Worm (Caenorhabditis elegans) whole organism, L4 larva: ENCODE measurements around the gene spe-41.

Experiments
- D1046.2 ChIP-seq: fragments of 200-800 bp; sonication (Bioruptor generic); IDR thresholded peaks from 2 replicates; pipeline ENCODE4 v1.3.6; 2022; ENCODE audit warnings: missing genetic modification characterization, missing compliant biosample characterization
- F26F4.8 ChIP-seq: fragments of 200-800 bp; sonication (Bioruptor generic); conservative IDR thresholded peaks from 2 replicates; pipeline ENCODE4 v1.3.6; 2022; ENCODE audit warnings: missing genetic modification characterization, missing compliant biosample characterization
- T26A8.4 ChIP-seq: fragments of 200-800 bp; sonication (Bioruptor generic); IDR thresholded peaks from 2 replicates; pipeline ENCODE4 v1.3.6; 2022; ENCODE audit warnings: missing genetic modification characterization, missing compliant biosample characterization
- aha-1 ChIP-seq: fragments of 150-350 bp; peaks from one replicate; lab custom pipeline; 2014; ENCODE audit warnings: missing biosample characterization, missing genetic modification characterization
- arid-1 ChIP-seq: fragments of 200-800 bp; sonication (Bioruptor generic); conservative IDR thresholded peaks from 2 replicates; pipeline ENCODE4 v1.3.6; 2022; ENCODE audit warnings: missing genetic modification reagents, missing genetic modification characterization, missing compliant biosample characterization
- attf-4 ChIP-seq: sonication (generic microtip); optimal IDR thresholded peaks from 3 replicates; lab custom pipeline; 2017; ENCODE audit warnings: missing biosample characterization, missing genetic modification characterization
- ceh-32 ChIP-seq: sonication (generic microtip); optimal IDR thresholded peaks from 2 replicates; lab custom pipeline; 2016; ENCODE audit warnings: mild to moderate bottlenecking, missing genetic modification characterization, missing compliant biosample characterization; ENCODE audit not compliant: poor library complexity
- ceh-44 ChIP-seq: fragments of 200-800 bp; sonication (Bioruptor generic); IDR thresholded peaks from 2 replicates; pipeline ENCODE4 v1.3.6; 2022; ENCODE audit warnings: missing genetic modification reagents, missing genetic modification characterization, missing compliant biosample characterization
- fkh-10 ChIP-seq: fragments of 150-350 bp; optimal IDR thresholded peaks from 2 replicates; lab custom pipeline; 2014; ENCODE audit warnings: missing biosample characterization, missing genetic modification reagents, missing genetic modification characterization
- gei-8 ChIP-seq: fragments of 200-800 bp; sonication (Bioruptor generic); optimal IDR thresholded peaks from 2 replicates; lab custom pipeline; 2018; ENCODE audit warnings: mild to moderate bottlenecking, missing genetic modification characterization, missing compliant biosample characterization
- lim-7 ChIP-seq: fragments of 200-800 bp; sonication (Bioruptor generic); IDR thresholded peaks from 2 replicates; pipeline ENCODE4 v1.3.6; 2022; ENCODE audit warnings: missing genetic modification characterization, missing compliant biosample characterization
- lin-1 ChIP-seq: fragments of 200-800 bp; sonication (Bioruptor generic); IDR thresholded peaks from 2 replicates; pipeline ENCODE4 v1.3.6; 2022; ENCODE audit warnings: missing genetic modification reagents, missing genetic modification characterization, missing compliant biosample characterization
- lin-15B ChIP-seq: fragments of 150-350 bp; sonication (generic microtip); optimal IDR thresholded peaks from 3 replicates; lab custom pipeline; 2014; ENCODE audit warnings: missing biosample characterization, missing genetic modification characterization
- madf-5 ChIP-seq, 2 experiments: fragments of 200-800 bp; sonication (Bioruptor generic); IDR thresholded peaks; 2 replicates each; pipeline ENCODE4 v1.3.6; 2022; ENCODE audit warnings: missing compliant biosample characterization in 2 of 2, missing genetic modification characterization in 2 of 2
- madf-9 ChIP-seq: fragments of 200-800 bp; sonication (Bioruptor generic); conservative IDR thresholded peaks from 2 replicates; pipeline ENCODE4 v1.3.6; 2022; ENCODE audit warnings: missing genetic modification reagents, missing genetic modification characterization, missing compliant biosample characterization
- mdl-1 ChIP-seq, 2 experiments: fragments of 150-350 bp in 1 of 2; sonication (generic microtip) in 1 of 2; optimal IDR thresholded peaks; 2 replicates each; lab custom pipeline; 2014 to 2017; ENCODE audit warnings: missing biosample characterization in 2 of 2, missing genetic modification characterization in 2 of 2
- mep-1 ChIP-seq: fragments of 150-350 bp; sonication (generic microtip); optimal IDR thresholded peaks from 3 replicates; lab custom pipeline; 2014; ENCODE audit warnings: missing biosample characterization, missing genetic modification characterization
- mes-2 ChIP-seq: sonication (generic microtip); optimal IDR thresholded peaks from 2 replicates; lab custom pipeline; 2016; ENCODE audit warnings: missing genotype, mild to moderate bottlenecking, missing genetic modification characterization, missing compliant biosample characterization; ENCODE audit not compliant: poor library complexity, severe bottlenecking
- mxl-2 ChIP-seq: fragments of 200-800 bp; sonication (Bioruptor generic); conservative IDR thresholded peaks from 2 replicates; pipeline ENCODE4 v1.3.6; 2022; ENCODE audit warnings: missing genetic modification reagents, missing genetic modification characterization, missing compliant biosample characterization
- nhr-11 ChIP-seq: fragments of 150-350 bp; optimal IDR thresholded peaks from 2 replicates; lab custom pipeline; 2014; ENCODE audit warnings: missing biosample characterization, missing genetic modification characterization
- nhr-111 ChIP-seq: fragments of 200-800 bp; sonication (Bioruptor generic); optimal IDR thresholded peaks from 2 replicates; lab custom pipeline; 2018; ENCODE audit warnings: mild to moderate bottlenecking, missing genetic modification characterization, missing compliant biosample characterization
- nhr-28 ChIP-seq: fragments of 150-350 bp; optimal IDR thresholded peaks from 2 replicates; lab custom pipeline; 2014; ENCODE audit warnings: missing biosample characterization, missing genetic modification characterization
- nhr-41 ChIP-seq: fragments of 200-800 bp; sonication (Bioruptor generic); IDR thresholded peaks from 2 replicates; pipeline ENCODE4 v1.3.6; 2022; ENCODE audit warnings: missing genetic modification reagents, missing genetic modification characterization, missing compliant biosample characterization
- nhr-48 ChIP-seq: sonication (generic microtip); optimal IDR thresholded peaks from 2 replicates; lab custom pipeline; 2016; ENCODE audit warnings: mild to moderate bottlenecking, missing genetic modification characterization, missing compliant biosample characterization
- pha-4 ChIP-seq, 2 experiments: fragments of 150-350 bp in 1 of 2; fragments of 200-800 bp in 1 of 2; sonication (Bioruptor generic) in 1 of 2; IDR thresholded peaks in 1 of 2; optimal IDR thresholded peaks in 1 of 2; 2 replicates each; pipeline versions ENCODE4 v1.3.6 to Lab custom; 2014 to 2022; ENCODE audit warnings: missing genetic modification characterization in 2 of 2, missing genetic modification reagents in 2 of 2, missing biosample characterization in 1 of 2, missing compliant biosample characterization in 1 of 2
- sdz-12 ChIP-seq: fragments of 200-800 bp; sonication (Bioruptor generic); optimal IDR thresholded peaks from 2 replicates; lab custom pipeline; 2018; ENCODE audit warnings: mild to moderate bottlenecking, missing genetic modification characterization, missing compliant biosample characterization
- set-16 ChIP-seq: fragments of 200-800 bp; sonication (Bioruptor generic); IDR thresholded peaks from 2 replicates; pipeline ENCODE4 v1.3.6; 2022; ENCODE audit warnings: missing genetic modification reagents, missing genetic modification characterization, missing compliant biosample characterization
- spr-3 ChIP-seq: fragments of 200-800 bp; sonication (Bioruptor generic); optimal IDR thresholded peaks from 2 replicates; lab custom pipeline; 2018; ENCODE audit warnings: mild to moderate bottlenecking, missing genetic modification characterization, missing compliant biosample characterization
- unc-39 ChIP-seq: sonication (generic microtip); optimal IDR thresholded peaks from 2 replicates; lab custom pipeline; 2017; ENCODE audit warnings: missing biosample characterization, missing genetic modification characterization
- unc-62 ChIP-seq, 3 experiments: fragments of 150-350 bp in 1 of 3; sonication (generic microtip); optimal IDR thresholded peaks in 2 of 3; peaks in 1 of 3; 1 replicate in 1 of 3; 2 replicates in 2 of 3; lab custom pipeline; 2014 to 2017; ENCODE audit warnings: missing biosample characterization in 3 of 3, missing genetic modification characterization in 3 of 3, missing genetic modification reagents in 3 of 3, missing genotype in 1 of 3
- zag-1 ChIP-seq: fragments of 150-350 bp; optimal IDR thresholded peaks from 2 replicates; lab custom pipeline; 2014; ENCODE audit warnings: missing biosample characterization, missing genetic modification characterization
- ztf-11 ChIP-seq: fragments of 150-350 bp; optimal IDR thresholded peaks from 2 replicates; lab custom pipeline; 2014; ENCODE audit warnings: missing biosample characterization, missing genetic modification characterization

Gene spe-41

ce11 chrIII:3486055-3486454 is 42.0 kb upstream of the spe-41 start (continued):
- TF ChIP-seq arid-1 (GFP tag; lab: Robert Waterston, UW) = no peak
- TF ChIP-seq D1046.2 (GFP tag; lab: Robert Waterston, UW) = no peak

- TF ChIP-seq lin-15B (tag; lab: Kevin White, UChicago) (no peak), ceh-44 (GFP tag; lab: Robert Waterston, UW) (0 out of 2 replicates have a peak, but pooled peaks have one; percentile 28), aha-1 (tag; lab: Kevin White, UChicago) (peak; percentile 70), madf-9 (GFP tag; lab: Robert Waterston, UW) (no peak)
Measured at ce11 chrIII:3484995-3485394, 41.0 kb upstream of the spe-41 start.

DNA sequence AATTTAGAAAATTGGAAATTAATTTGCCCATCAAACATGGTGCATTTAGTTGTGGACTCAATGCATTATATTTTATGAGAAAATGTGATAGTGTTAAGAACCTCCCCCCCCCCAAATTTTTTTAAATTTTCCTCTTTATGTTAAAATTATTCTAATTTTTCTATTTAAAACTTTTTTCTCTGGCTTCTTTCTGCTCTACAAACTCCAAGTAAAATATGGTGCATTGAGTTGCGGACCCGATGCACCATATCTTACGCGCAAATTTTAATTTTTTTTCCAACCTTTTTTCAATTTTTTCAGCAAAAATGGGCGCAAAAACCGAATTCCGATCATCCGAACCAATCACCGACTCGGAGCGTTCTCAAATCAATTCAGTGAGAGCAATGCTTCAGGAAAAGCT is 38.3 kb upstream of the spe-41 start, which contains the start of gene C34C12.6:
Gene C34C12.6 (plus strand): TSS at position 301 of the 400 bp plus-strand sequence.
- no peak for TF ChIP-seq nhr-48 (tag; lab: Kevin White, UChicago)
- no peak for TF ChIP-seq ztf-11 (tag; lab: Kevin White, UChicago)
- no peak for TF ChIP-seq lin-15B (tag; lab: Kevin White, UChicago)
- TF ChIP-seq lin-1 (GFP tag; lab: Robert Waterston, UW) = no peak
- no peak for TF ChIP-seq mes-2 (tag; lab: Kevin White, UChicago)
- no peak for TF ChIP-seq nhr-11 (tag; lab: Kevin White, UChicago)
- TF ChIP-seq lim-7 (GFP tag; lab: Robert Waterston, UW) = no peak
- no peak for TF ChIP-seq sdz-12
- no peak for TF ChIP-seq madf-5 (GFP tag; IDR thresholded peaks at IDR 0.05; lab: Robert Waterston, UW)
- TF ChIP-seq aha-1 (tag; lab: Kevin White, UChicago) = no peak
- no peak for TF ChIP-seq gei-8 (GFP tag; lab: Kevin White, UChicago)
- no peak for TF ChIP-seq mdl-1 (tag; optimal IDR thresholded peaks at IDR 0.05; lab: Kevin White, UChicago)
- no peak for TF ChIP-seq pha-4 (GFP tag; IDR thresholded peaks at IDR 0.05; lab: Robert Waterston, UW)
- no peak for TF ChIP-seq pha-4 (tag; optimal IDR thresholded peaks at IDR 0.05; lab: Kevin White, UChicago)
- TF ChIP-seq nhr-111 (GFP tag; lab: Kevin White, UChicago) = no peak
- TF ChIP-seq, all 104 proteins: peak for 0

ce11 chrIII:3480950-3481349 is 36.9 kb upstream of the spe-41 start:
- TF ChIP-seq ceh-44 (GFP tag; lab: Robert Waterston, UW) = no peak
- TF ChIP-seq lin-15B (tag; lab: Kevin White, UChicago) = no peak
- no peak for TF ChIP-seq D1046.2 (GFP tag; lab: Robert Waterston, UW)
- no peak for TF ChIP-seq ceh-32
- TF ChIP-seq F26F4.8 (GFP tag; lab: Robert Waterston, UW) = no peak
- TF ChIP-seq pha-4 (GFP tag; IDR thresholded peaks at IDR 0.05; lab: Robert Waterston, UW) = no peak
- TF ChIP-seq pha-4 (tag; optimal IDR thresholded peaks at IDR 0.05; lab: Kevin White, UChicago) = no peak
- no peak for TF ChIP-seq set-16 (GFP tag; lab: Robert Waterston, UW)
- TF ChIP-seq attf-4 (tag; lab: Kevin White, UChicago) = no peak

DNA sequence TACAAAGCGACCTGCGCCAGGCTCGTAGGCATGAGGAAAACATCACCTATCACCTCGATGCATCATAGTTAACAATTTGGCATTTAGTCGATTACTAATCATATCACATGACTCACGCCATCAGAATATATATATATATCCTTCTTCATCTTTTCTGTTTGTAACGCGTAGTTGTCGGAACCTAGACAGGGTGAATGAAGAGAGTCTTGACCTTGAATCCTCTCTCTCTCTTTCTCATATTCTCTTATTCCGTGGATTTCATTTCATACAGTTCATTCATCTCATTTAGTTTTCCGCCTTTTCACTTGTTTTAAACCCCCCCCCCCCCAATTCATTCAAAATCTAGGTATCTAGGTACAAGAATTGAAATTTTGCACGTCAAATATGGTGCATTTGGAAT is 36.2 kb upstream of the spe-41 start:
- TF ChIP-seq aha-1 (tag; lab: Kevin White, UChicago) (peak; percentile 50), lim-7 (GFP tag; lab: Robert Waterston, UW) (no peak), nhr-28 (peak; percentile 6), zag-1 (no peak)

DNA sequence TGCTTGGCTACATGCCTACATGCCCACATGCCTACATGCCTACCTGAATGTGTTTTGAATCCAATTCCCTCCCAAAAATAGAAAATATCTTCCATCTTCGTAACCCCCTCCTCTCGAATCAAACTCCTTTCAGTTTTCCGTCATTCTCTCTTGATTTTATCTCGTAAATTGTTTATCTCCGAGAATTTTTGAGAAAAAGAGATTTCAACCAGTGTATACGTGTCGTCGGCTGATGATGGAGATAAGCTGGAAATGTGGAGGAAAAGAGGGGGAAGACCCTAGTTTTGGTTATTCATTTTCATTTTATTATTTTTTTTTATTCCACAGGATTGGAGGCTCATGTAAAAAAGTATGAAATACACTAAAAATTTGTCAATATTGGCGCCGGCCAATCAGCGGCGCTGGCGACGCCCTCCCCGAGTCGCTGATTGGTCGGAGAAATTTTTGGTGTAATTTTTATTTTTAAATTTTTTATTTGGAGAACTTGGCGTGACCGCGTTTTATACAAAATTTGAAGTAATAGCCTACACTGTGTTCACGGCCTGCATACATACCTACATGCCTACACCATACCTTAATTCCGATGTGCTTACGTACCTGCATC is 34.9 kb upstream of the spe-41 start:
- TF ChIP-seq sdz-12 = no peak
- no peak for TF ChIP-seq gei-8 (GFP tag; lab: Kevin White, UChicago)

DNA sequence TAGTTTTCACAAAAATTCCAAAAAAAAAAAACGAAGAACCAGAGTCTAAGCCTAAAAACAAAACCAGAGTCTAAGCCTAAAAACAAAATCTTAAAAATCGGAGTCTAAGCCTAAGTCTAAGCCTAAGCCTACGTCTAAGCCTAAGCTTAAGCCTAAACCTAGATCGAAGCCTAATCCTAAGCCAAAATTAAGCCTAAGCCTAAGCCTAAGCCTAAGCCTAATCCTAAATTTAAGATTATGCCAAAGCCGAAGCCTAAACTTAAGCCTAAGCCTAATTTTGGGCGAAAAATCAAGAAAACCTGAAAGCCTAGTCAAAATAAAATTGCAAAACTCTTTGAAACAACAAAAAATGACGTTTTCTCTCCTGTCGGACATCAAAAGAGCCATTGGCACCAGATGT is 33.4 kb upstream of the spe-41 start:
- TF ChIP-seq fkh-10 (GFP tag; lab: Kevin White, UChicago) (no peak), unc-39 (tag; lab: Kevin White, UChicago) (no peak), mep-1 (no peak), unc-62 (GFP tag; optimal IDR thresholded peaks at IDR 0.05 in 1 of 2; lab: Kevin White, UChicago) (peak in 1 of 2 experiments; percentile 81), unc-62 (tag; optimal IDR thresholded peaks at IDR 0.05; lab: Kevin White, UChicago) (no peak), mxl-2 (GFP tag; lab: Robert Waterston, UW) (no peak), T26A8.4 (GFP tag; lab: Robert Waterston, UW) (no peak), spr-3 (GFP tag; lab: Kevin White, UChicago) (no peak), nhr-41 (no peak)
- TF ChIP-seq, all 104 proteins: peak for 1
